Fruit fly (Drosophila melanogaster) whole organism, pupa: Measurements from ENCODE around the gene CG15879.

Experiments used
- CG10348 ChIP-seq: fragments of 200-800 bp; sonication (Bioruptor generic); IDR thresholded peaks from 2 replicates; pipeline ENCODE4 v1.3.6; 2022; ENCODE audit warnings: missing biosample characterization, missing genetic modification characterization
- CG12605 ChIP-seq: fragments of 200-800 bp; sonication (Bioruptor generic); IDR thresholded peaks from 2 replicates; pipeline ENCODE4 v1.3.6; 2022; ENCODE audit warnings: missing biosample characterization, missing genetic modification characterization
- CG14655 ChIP-seq: fragments of 200-800 bp; sonication (Bioruptor generic); optimal IDR thresholded peaks from 3 replicates; lab custom pipeline; 2017; ENCODE audit warnings: mild to moderate bottlenecking, missing biosample characterization, missing genetic modification reagents, missing genetic modification characterization
- CG17806 ChIP-seq: fragments of 200-800 bp; sonication (Bioruptor generic); optimal IDR thresholded peaks from 2 replicates; lab custom pipeline; 2018; ENCODE audit warnings: missing biosample characterization, mild to moderate bottlenecking, missing genetic modification characterization, moderate library complexity
- CG32121 ChIP-seq: fragments of 200-800 bp; sonication (Bioruptor generic); IDR thresholded peaks from 2 replicates; pipeline ENCODE4 v1.3.6; 2022; ENCODE audit warnings: missing biosample characterization, missing genetic modification characterization
- CG4496 ChIP-seq: fragments of 200-800 bp; sonication (Bioruptor generic); IDR thresholded peaks from 3 replicates; pipeline ENCODE4 v1.3.6; 2022; ENCODE audit warnings: missing biosample characterization, missing genetic modification characterization
- CG8159 ChIP-seq: fragments of 200-800 bp; sonication (Bioruptor generic); optimal IDR thresholded peaks from 3 replicates; lab custom pipeline; 2018; ENCODE audit warnings: missing biosample characterization, mild to moderate bottlenecking, missing genetic modification characterization, moderate library complexity
- D1 ChIP-seq: fragments of 200-800 bp; sonication (Bioruptor generic); optimal IDR thresholded peaks from 2 replicates; lab custom pipeline; 2018; ENCODE audit warnings: missing biosample characterization, mild to moderate bottlenecking, missing genetic modification characterization, moderate library complexity
- EcR ChIP-seq: fragments of 200-800 bp; sonication (Bioruptor generic); optimal IDR thresholded peaks from 3 replicates; lab custom pipeline; 2019; ENCODE audit warnings: missing biosample characterization, missing genetic modification characterization, mild to moderate bottlenecking, moderate library complexity, missing genetic modification reagents
- Ets98B ChIP-seq: fragments of 200-800 bp; sonication (Bioruptor generic); IDR thresholded peaks from 2 replicates; pipeline ENCODE4 v1.3.6; 2022; ENCODE audit warnings: missing biosample characterization, missing genetic modification characterization
- Pif1A ChIP-seq: fragments of 200-800 bp; sonication (Bioruptor generic); optimal IDR thresholded peaks from 3 replicates; lab custom pipeline; 2016; ENCODE audit warnings: missing biosample characterization, missing genetic modification characterization
- Pif1B ChIP-seq: fragments of 200-800 bp; sonication (Bioruptor generic); optimal IDR thresholded peaks from 3 replicates; lab custom pipeline; 2016; ENCODE audit warnings: missing biosample characterization, missing genetic modification characterization
- fd96Ca ChIP-seq: fragments of 200-800 bp; sonication (Bioruptor generic); IDR thresholded peaks from 3 replicates; pipeline ENCODE4 v1.3.6; 2022; ENCODE audit warnings: missing biosample characterization, missing genetic modification characterization
- gl ChIP-seq: fragments of 200-800 bp; sonication (Bioruptor generic); optimal IDR thresholded peaks from 2 replicates; lab custom pipeline; 2018; ENCODE audit warnings: missing biosample characterization, mild to moderate bottlenecking, missing genetic modification characterization

DNA sequence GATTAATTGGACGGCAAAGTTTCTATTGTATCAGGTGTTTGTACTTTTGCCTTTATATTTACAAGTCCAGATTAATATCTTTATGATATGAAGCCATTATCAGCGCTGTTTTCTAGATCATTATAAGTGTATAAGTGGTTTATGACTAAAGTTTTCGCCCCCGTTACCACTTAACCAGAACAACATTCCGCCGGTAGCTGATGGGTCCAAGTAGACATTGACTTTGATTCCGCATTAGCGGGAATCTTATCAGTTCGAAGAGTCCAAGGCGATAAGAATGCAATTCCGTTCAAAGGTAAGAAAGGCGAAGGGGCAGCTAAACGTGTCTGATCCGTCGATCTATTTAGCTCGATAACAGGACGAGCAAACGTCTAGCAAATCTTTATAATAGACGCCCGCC, 22.6 kb upstream of the CG15879 start:
- TF ChIP-seq CG32121 = no peak
- TF ChIP-seq CG12605 (GFP tag; lab: Robert Waterston, UW) = no peak
- TF ChIP-seq gl = no peak
- no peak for TF ChIP-seq CG4496 (GFP tag; lab: Robert Waterston, UW)
- no peak for TF ChIP-seq EcR (GFP tag; lab: Kevin White, UChicago)
- TF ChIP-seq CG17806 (tag; lab: Kevin White, UChicago) = no peak
- no peak for TF ChIP-seq CG10348 (GFP tag; lab: Robert Waterston, UW)
- no peak for TF ChIP-seq Pif1A
- no peak for TF ChIP-seq fd96Ca (GFP tag; lab: Robert Waterston, UW)
- no peak for TF ChIP-seq Ets98B (GFP tag; lab: Robert Waterston, UW)
- TF ChIP-seq D1 (tag; lab: Kevin White, UChicago) = no peak
- no peak for TF ChIP-seq Pif1B (GFP tag; lab: Kevin White, UChicago)
- TF ChIP-seq CG8159 (tag; lab: Kevin White, UChicago) = no peak
- no peak for TF ChIP-seq CG14655 (GFP tag; lab: Kevin White, UChicago)
